Worm (Caenorhabditis elegans) whole organism, L1 larva: ENCODE results near the gene Y22D7AL.7.

Source experiments
- C16A3.4 ChIP-seq: fragments of 150-350 bp; optimal IDR thresholded peaks from 2 replicates; lab custom pipeline; 2014; ENCODE audit warnings: missing biosample characterization, missing genetic modification characterization
- ces-1 ChIP-seq: fragments of 150-350 bp; optimal IDR thresholded peaks from 2 replicates; lab custom pipeline; 2014; ENCODE audit warnings: missing biosample characterization, missing genetic modification reagents, missing genetic modification characterization
- fos-1 ChIP-seq: fragments of 150-350 bp; optimal IDR thresholded peaks from 2 replicates; lab custom pipeline; 2014; ENCODE audit warnings: missing biosample characterization, missing genetic modification characterization
- jun-1 ChIP-seq: fragments of 150-350 bp; optimal IDR thresholded peaks from 2 replicates; lab custom pipeline; 2014; ENCODE audit warnings: missing biosample characterization, missing genetic modification reagents, missing genetic modification characterization
- lin-14 ChIP-seq: fragments of 200-800 bp; sonication (Bioruptor generic); optimal IDR thresholded peaks from 2 replicates; lab custom pipeline; 2018; ENCODE audit warnings: mild to moderate bottlenecking, missing genetic modification characterization, moderate library complexity, missing compliant biosample characterization
- nhr-11 ChIP-seq: fragments of 150-350 bp; optimal IDR thresholded peaks from 2 replicates; lab custom pipeline; 2014; ENCODE audit warnings: missing biosample characterization, missing genetic modification characterization
- tlp-1 ChIP-seq: fragments of 150-350 bp; optimal IDR thresholded peaks from 2 replicates; lab custom pipeline; 2014; ENCODE audit warnings: missing biosample characterization, missing genetic modification characterization
- unc-62 ChIP-seq: fragments of 150-350 bp; optimal IDR thresholded peaks from 2 replicates; lab custom pipeline; 2014; ENCODE audit warnings: missing biosample characterization, missing genetic modification reagents, missing genetic modification characterization
- unc-98 ChIP-seq: fragments of 200-800 bp; sonication (Bioruptor generic); IDR thresholded peaks from 2 replicates; pipeline ENCODE4 v1.3.6; 2022; ENCODE audit warnings: missing genetic modification characterization, missing compliant biosample characterization
- zag-1 ChIP-seq: fragments of 150-350 bp; optimal IDR thresholded peaks from 2 replicates; lab custom pipeline; 2014; ENCODE audit warnings: missing biosample characterization, missing genetic modification characterization

DNA sequence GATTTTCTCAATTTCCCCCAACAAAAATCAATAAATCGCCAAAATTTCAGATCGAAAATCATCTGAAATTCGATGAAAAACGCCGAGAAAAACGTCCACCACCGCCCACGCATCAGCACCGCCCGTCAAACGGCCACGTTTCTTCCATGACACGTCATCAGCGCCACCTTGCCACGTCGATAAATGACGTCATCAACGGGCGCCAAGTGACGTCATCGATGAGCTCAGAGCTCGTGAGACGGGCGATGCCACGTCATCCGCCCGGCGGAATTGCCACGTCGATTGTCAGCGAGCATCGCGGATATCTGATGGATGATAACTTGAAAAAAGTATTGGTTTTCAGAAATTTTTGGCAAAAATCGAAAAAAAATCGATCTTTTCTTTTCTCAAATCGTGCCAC is 2.5 kb downstream of the Y22D7AL.7 start:
- TF ChIP-seq fos-1 (tag; lab: Kevin White, UChicago) (no peak), nhr-11 (tag; lab: Kevin White, UChicago) (no peak), ces-1 (no peak), unc-62 (GFP tag; lab: Kevin White, UChicago) (no peak), tlp-1 (tag; lab: Kevin White, UChicago) (no peak), zag-1 (tag; lab: Kevin White, UChicago) (no peak), C16A3.4 (tag; lab: Kevin White, UChicago) (no peak), unc-98 (no peak), jun-1 (no peak), lin-14 (no peak)
